Fruit fly (Drosophila melanogaster) whole organism, embryonic: ENCODE data around the gene pim.

Experiments used
- Atf-2 ChIP-seq: fragments of 200-800 bp; sonication (Bioruptor generic); optimal IDR thresholded peaks from 2 replicates; lab custom pipeline; 2016; ENCODE audit warnings: missing biosample characterization, missing genetic modification characterization
- Awh ChIP-seq: fragments of 200-800 bp; sonication (Bioruptor generic); IDR thresholded peaks from 2 replicates; pipeline ENCODE4, ENCODE4 v1.3.6; 2022; ENCODE audit warnings: missing biosample characterization, missing genetic modification characterization
- B-H1 ChIP-seq: fragments of 200-800 bp; sonication (Bioruptor generic); IDR thresholded peaks from 3 replicates; pipeline ENCODE4 v1.3.6; 2022; ENCODE audit warnings: missing biosample characterization, missing genetic modification characterization
- CG11504 ChIP-seq: fragments of 200-800 bp; sonication (Bioruptor generic); optimal IDR thresholded peaks from 3 replicates; lab custom pipeline; 2019; ENCODE audit warnings: missing biosample characterization, mild to moderate bottlenecking, missing genetic modification characterization, moderate library complexity
- CG11696 ChIP-seq: fragments of 200-800 bp; sonication (Bioruptor generic); IDR thresholded peaks from 2 replicates; pipeline ENCODE4 v1.3.6; 2022; ENCODE audit warnings: missing biosample characterization, missing genetic modification characterization
- CG12155 ChIP-seq: fragments of 200-800 bp; sonication (Bioruptor generic); optimal IDR thresholded peaks from 3 replicates; lab custom pipeline; 2016; ENCODE audit warnings: missing biosample characterization, missing genetic modification characterization
- CG12391 ChIP-seq: fragments of 200-800 bp; sonication (Bioruptor generic); optimal IDR thresholded peaks from 3 replicates; lab custom pipeline; 2018; ENCODE audit warnings: missing biosample characterization, mild to moderate bottlenecking, missing genetic modification characterization, moderate library complexity
- CG13624 ChIP-seq: fragments of 200-800 bp; sonication (Bioruptor generic); optimal IDR thresholded peaks from 2 replicates; lab custom pipeline; 2016; ENCODE audit warnings: missing biosample characterization, missing genetic modification characterization
- CG14710 ChIP-seq: fragments of 200-800 bp; sonication (Bioruptor generic); optimal IDR thresholded peaks from 3 replicates; lab custom pipeline; 2019; ENCODE audit warnings: missing biosample characterization, mild to moderate bottlenecking, missing genetic modification characterization, moderate library complexity
- CG17385 ChIP-seq: fragments of 200-800 bp; sonication (Bioruptor generic); optimal IDR thresholded peaks from 3 replicates; lab custom pipeline; 2018; ENCODE audit warnings: missing biosample characterization, mild to moderate bottlenecking, missing genetic modification characterization
- CG17612 ChIP-seq: fragments of 200-800 bp; sonication (Bioruptor generic); IDR thresholded peaks from 2 replicates; pipeline ENCODE4 v1.3.6; 2022; ENCODE audit warnings: missing biosample characterization, missing genetic modification characterization
- CG18476 ChIP-seq: fragments of 200-800 bp; sonication (Bioruptor generic); optimal IDR thresholded peaks from 2 replicates; lab custom pipeline; 2016; ENCODE audit warnings: missing biosample characterization, mild to moderate bottlenecking, missing genetic modification characterization
- CG2678 ChIP-seq: fragments of 200-800 bp; sonication (Bioruptor generic); optimal IDR thresholded peaks from 3 replicates; lab custom pipeline; 2019; ENCODE audit warnings: missing biosample characterization, mild to moderate bottlenecking, missing genetic modification characterization, moderate library complexity
- CG2712 ChIP-seq: fragments of 200-800 bp; optimal IDR thresholded peaks from 3 replicates; lab custom pipeline; 2019; ENCODE audit warnings: missing biosample characterization, mild to moderate bottlenecking, missing genetic modification characterization, moderate library complexity
- CG2889 ChIP-seq: fragments of 200-800 bp; sonication (Bioruptor generic); IDR thresholded peaks from 3 replicates; pipeline ENCODE4 v1.3.6; 2022; ENCODE audit warnings: missing biosample characterization, missing genetic modification characterization
- CG30020 ChIP-seq: fragments of 200-800 bp; optimal IDR thresholded peaks from 2 replicates; lab custom pipeline; 2019; ENCODE audit warnings: missing biosample characterization, mild to moderate bottlenecking, missing genetic modification characterization, moderate library complexity
- CG3847 ChIP-seq: fragments of 200-800 bp; sonication (Bioruptor generic); IDR thresholded peaks from 2 replicates; pipeline ENCODE4 v1.3.6; 2022; ENCODE audit warnings: missing biosample characterization, missing genetic modification characterization
- CG3995 ChIP-seq: fragments of 200-800 bp; sonication (Bioruptor generic); optimal IDR thresholded peaks from 3 replicates; lab custom pipeline; 2016; ENCODE audit warnings: missing biosample characterization, missing genetic modification characterization
- CG43689 ChIP-seq: fragments of 200-800 bp; sonication (Bioruptor generic); IDR thresholded peaks from 2 replicates; pipeline ENCODE4 v1.3.6; 2022; ENCODE audit warnings: missing biosample characterization, missing genetic modification characterization
- CG4707 ChIP-seq: fragments of 200-800 bp; sonication (Bioruptor generic); optimal IDR thresholded peaks from 2 replicates; lab custom pipeline; 2018; ENCODE audit warnings: missing biosample characterization, mild to moderate bottlenecking, missing genetic modification characterization, moderate library complexity
- CG6791 ChIP-seq: fragments of 200-800 bp; sonication (Bioruptor generic); IDR thresholded peaks from 3 replicates; pipeline ENCODE4 v1.3.6; 2022; ENCODE audit warnings: missing biosample characterization, missing genetic modification characterization; ENCODE audit not compliant: partially characterized antibody
- CG7987 ChIP-seq: fragments of 200-800 bp; sonication (Bioruptor generic); optimal IDR thresholded peaks from 2 replicates; lab custom pipeline; 2018; ENCODE audit warnings: missing biosample characterization, mild to moderate bottlenecking, missing genetic modification characterization, moderate library complexity
- Camta ChIP-seq: fragments of 200-800 bp; sonication (Bioruptor generic); optimal IDR thresholded peaks from 2 replicates; lab custom pipeline; 2016; ENCODE audit warnings: missing biosample characterization, missing genetic modification characterization
- CkIIα-i1 ChIP-seq: fragments of 200-800 bp; sonication (Bioruptor generic); IDR thresholded peaks from 2 replicates; pipeline ENCODE4 v1.3.6; 2022; ENCODE audit warnings: missing biosample characterization, missing genetic modification characterization
- D ChIP-seq, 2 experiments: fragments of 200-800 bp in 1 of 2; fragments of >200 bp in 1 of 2; sonication (Bioruptor generic) in 1 of 2; optimal IDR thresholded peaks; 2 replicates in 1 of 2; 3 replicates in 1 of 2; lab custom pipeline; 2017; ENCODE audit warnings: mild to moderate bottlenecking in 1 of 2, missing biosample characterization in 1 of 2, missing genetic modification characterization in 1 of 2, missing genetic modification reagents in 1 of 2
- Ets97D ChIP-seq: fragments of 200-800 bp; sonication (Bioruptor generic); optimal IDR thresholded peaks from 3 replicates; lab custom pipeline; 2016; ENCODE audit warnings: missing biosample characterization, missing genetic modification characterization
- Fer2 ChIP-seq: fragments of 200-800 bp; sonication (Bioruptor generic); optimal IDR thresholded peaks from 2 replicates; lab custom pipeline; 2018; ENCODE audit warnings: missing biosample characterization, mild to moderate bottlenecking, missing genetic modification characterization, moderate library complexity
- GATAe ChIP-seq: fragments of 200-800 bp; sonication (Bioruptor generic); conservative IDR thresholded peaks from 2 replicates; pipeline ENCODE4 v1.3.6; 2022; ENCODE audit warnings: missing biosample characterization, missing genetic modification characterization
- HmgZ ChIP-seq: fragments of 200-800 bp; sonication (Bioruptor generic); optimal IDR thresholded peaks from 2 replicates; lab custom pipeline; 2018; ENCODE audit warnings: missing biosample characterization, mild to moderate bottlenecking, missing genetic modification characterization
- Max ChIP-seq: fragments of 200-800 bp; sonication (Bioruptor generic); optimal IDR thresholded peaks from 2 replicates; lab custom pipeline; 2016; ENCODE audit warnings: missing biosample characterization, mild to moderate bottlenecking, missing genetic modification characterization
- Poxn ChIP-seq: fragments of 200-800 bp; sonication (Bioruptor generic); IDR thresholded peaks from 2 replicates; pipeline ENCODE4 v1.3.6; 2022; ENCODE audit warnings: missing biosample characterization, missing genetic modification characterization
- Rfx ChIP-seq: fragments of 200-800 bp; sonication (Bioruptor generic); IDR thresholded peaks from 2 replicates; pipeline ENCODE4 v1.3.6; 2022; ENCODE audit warnings: missing biosample characterization, missing genetic modification characterization
- Side ChIP-seq: fragments of 200-800 bp; sonication (Bioruptor generic); optimal IDR thresholded peaks from 2 replicates; lab custom pipeline; 2016; ENCODE audit warnings: missing biosample characterization, missing genetic modification characterization
- TFAM ChIP-seq: fragments of 200-800 bp; sonication (Bioruptor generic); optimal IDR thresholded peaks from 2 replicates; lab custom pipeline; 2017; ENCODE audit warnings: missing biosample characterization, missing genetic modification characterization, inconsistent platforms
- caup ChIP-seq: fragments of 200-800 bp; sonication (Bioruptor generic); optimal IDR thresholded peaks from 3 replicates; lab custom pipeline; 2017; ENCODE audit warnings: missing biosample characterization, mild to moderate bottlenecking, missing genetic modification characterization, moderate library complexity; ENCODE audit not compliant: severe bottlenecking
- chn ChIP-seq: fragments of 200-800 bp; sonication (Bioruptor generic); optimal IDR thresholded peaks from 2 replicates; lab custom pipeline; 2016; ENCODE audit warnings: missing biosample characterization, missing genetic modification characterization
- ci ChIP-seq: fragments of 200-800 bp; sonication (Bioruptor generic); IDR thresholded peaks from 3 replicates; pipeline ENCODE4 v1.3.6; 2022; ENCODE audit warnings: missing biosample characterization, missing genetic modification characterization
- jumu ChIP-seq: fragments of 200-800 bp; sonication (Bioruptor generic); optimal IDR thresholded peaks from 3 replicates; lab custom pipeline; 2016; ENCODE audit warnings: missing biosample characterization, missing genetic modification characterization
- kni ChIP-seq: fragments of 200-800 bp; sonication (Bioruptor generic); optimal IDR thresholded peaks from 3 replicates; lab custom pipeline; 2017; ENCODE audit warnings: mild to moderate bottlenecking, missing biosample characterization, missing genetic modification reagents, missing genetic modification characterization
- lola ChIP-seq, 3 experiments: fragments of >200 bp in 2 of 3; fragments of 200-800 bp in 1 of 3; sonication (Bioruptor generic) in 1 of 3; optimal IDR thresholded peaks; 2 replicates each; lab custom pipeline; 2017 to 2019; ENCODE audit warnings: missing biosample characterization in 3 of 3, missing genetic modification characterization in 3 of 3, mild to moderate bottlenecking in 1 of 3, moderate library complexity in 1 of 3
- mirr ChIP-seq: fragments of 200-800 bp; sonication (Bioruptor generic); optimal IDR thresholded peaks from 3 replicates; lab custom pipeline; 2018; ENCODE audit warnings: missing biosample characterization, mild to moderate bottlenecking, missing genetic modification characterization
- nmo ChIP-seq: fragments of 200-800 bp; sonication (Bioruptor generic); optimal IDR thresholded peaks from 2 replicates; lab custom pipeline; 2018; ENCODE audit warnings: missing biosample characterization, mild to moderate bottlenecking, missing genetic modification characterization, moderate library complexity
- row ChIP-seq: fragments of 200-800 bp; sonication (Bioruptor generic); IDR thresholded peaks from 3 replicates; pipeline ENCODE4 v1.3.6; 2022; ENCODE audit warnings: missing biosample characterization, missing genetic modification characterization
- schlank ChIP-seq: fragments of 200-800 bp; sonication (Bioruptor generic); optimal IDR thresholded peaks from 2 replicates; lab custom pipeline; 2018; ENCODE audit warnings: missing biosample characterization, mild to moderate bottlenecking, missing genetic modification characterization
- tin ChIP-seq: fragments of 200-800 bp; sonication (Bioruptor generic); optimal IDR thresholded peaks from 3 replicates; lab custom pipeline; 2016; ENCODE audit warnings: missing biosample characterization, missing genetic modification characterization
- tio ChIP-seq: fragments of 200-800 bp; sonication (Bioruptor generic); optimal IDR thresholded peaks from 2 replicates; lab custom pipeline; 2017; ENCODE audit warnings: missing biosample characterization, missing genetic modification characterization, inconsistent platforms
- wek ChIP-seq: fragments of 200-800 bp; sonication (Bioruptor generic); optimal IDR thresholded peaks from 3 replicates; lab custom pipeline; 2018; ENCODE audit warnings: missing biosample characterization, mild to moderate bottlenecking, missing genetic modification characterization, moderate library complexity
- zen2 ChIP-seq: fragments of 200-800 bp; sonication (Bioruptor generic); IDR thresholded peaks from 3 replicates; pipeline ENCODE4 v1.3.6; 2022; ENCODE audit warnings: missing biosample characterization, missing genetic modification characterization; ENCODE audit not compliant: partially characterized antibody
- zfh1 ChIP-seq: fragments of 200-800 bp; sonication (Bioruptor generic); IDR thresholded peaks from 3 replicates; pipeline ENCODE4 v1.3.6; 2022; ENCODE audit warnings: missing biosample characterization, missing genetic modification characterization

The pim gene

dm6 chr2L:10331066-10331847 lies 31.5 kb upstream of the pim start, which contains the start of the genes Schip1 and Cox10 (continued):
- TF ChIP-seq CG12391 (tag; lab: Kevin White, UChicago) (peak; percentile 72), Poxn (no peak), CG17385 (GFP tag; lab: Kevin White, UChicago) (no peak), CG2712 (peak; percentile 40), schlank (no peak), CG4707 (no peak), Rfx (GFP tag; lab: Robert Waterston, UW) (no peak), CG12155 (GFP tag; lab: Kevin White, UChicago) (no peak), Fer2 (tag; lab: Kevin White, UChicago) (no peak), B-H1 (GFP tag; lab: Robert Waterston, UW) (no peak), HmgZ (peak; percentile 19), GATAe (GFP tag; lab: Robert Waterston, UW) (no peak), CG6791 (GFP tag; lab: Robert Waterston, UW) (no peak), Atf-2 (GFP tag; lab: Kevin White, UChicago) (no peak), CG30020 (tag; lab: Kevin White, UChicago) (peak; percentile 85), Side (GFP tag; lab: Kevin White, UChicago) (no peak), chn (GFP tag; lab: Kevin White, UChicago) (no peak), caup (GFP tag; lab: Kevin White, UChicago) (no peak), CG11696 (no peak), row (GFP tag; lab: Robert Waterston, UW) (peak; percentile 62), CG7987 (GFP tag; lab: Kevin White, UChicago) (no peak), Ets97D (no peak), lola (GFP tag; optimal IDR thresholded peaks at IDR 0.05; lab: Kevin White, UChicago) (peak in 1 of 3 experiments; percentile 22), CG3995 (GFP tag; lab: Kevin White, UChicago) (no peak), Max (GFP tag; lab: Kevin White, UChicago) (no peak), tin (no peak), wek (peak; percentile 61), CG11504 (tag; lab: Kevin White, UChicago) (no peak), Camta (no peak), ci (no peak), jumu (GFP tag; lab: Kevin White, UChicago) (no peak), TFAM (GFP tag; lab: Kevin White, UChicago) (no peak), kni (GFP tag; lab: Kevin White, UChicago) (no peak), CG18476 (GFP tag; lab: Kevin White, UChicago) (no peak), Awh (GFP tag; lab: Robert Waterston, UW) (no peak), CG43689 (GFP tag; lab: Robert Waterston, UW) (no peak), D (optimal IDR thresholded peaks at IDR 0.05; lab: Kevin White, UChicago) (no peak), D (GFP tag; optimal IDR thresholded peaks at IDR 0.05; lab: Kevin White, UChicago) (no peak), mirr (GFP tag; lab: Kevin White, UChicago) (no peak), CG17612 (GFP tag; lab: Robert Waterston, UW) (no peak), CG3847 (GFP tag; lab: Robert Waterston, UW) (no peak), CG2678 (tag; lab: Kevin White, UChicago) (no peak), zfh1 (GFP tag; lab: Robert Waterston, UW) (no peak), CG13624 (no peak), CG2889 (GFP tag; lab: Robert Waterston, UW) (no peak), nmo (GFP tag; lab: Kevin White, UChicago) (peak; percentile 18), zen2 (GFP tag; lab: Robert Waterston, UW) (no peak), CkIIα-i1 (GFP tag; lab: Robert Waterston, UW) (no peak), CG14710 (tag; lab: Kevin White, UChicago) (peak; percentile 46), tio (GFP tag; lab: Kevin White, UChicago) (no peak)
